Fruit fly (Drosophila melanogaster): Measurements from ENCODE around the gene alphaCOP.

alphaCOP gene

dm6 chr3L:1670008-1670407 lies 25.0 kb upstream of the alphaCOP start, which contains the start of gene RabX5:
Gene RabX5, minus strand, starts transcription at chr3L:1670108.
- TF ChIP-seq psq (optimal IDR thresholded peaks at IDR 0.05) = no peak
- no peak for TF ChIP-seq EcR (GFP tag; optimal IDR thresholded peaks at IDR 0.05)
- TF ChIP-seq CG8478 (optimal IDR thresholded peaks at IDR 0.05) = no peak
- TF ChIP-seq pan (optimal IDR thresholded peaks at IDR 0.05) = no peak
- TF ChIP-seq Dll (optimal IDR thresholded peaks at IDR 0.05) = no peak
- TF ChIP-seq usp (GFP tag; optimal IDR thresholded peaks at IDR 0.05) = no peak

dm6 chr3L:1668504-1668903 lies 23.5 kb upstream of the alphaCOP start, which contains the start of gene RpL23A:
Gene RpL23A, minus strand, starts transcription at chr3L:1668654.
- TF ChIP-seq usp (GFP tag; optimal IDR thresholded peaks at IDR 0.05) = no peak
- no peak for TF ChIP-seq EcR (GFP tag; optimal IDR thresholded peaks at IDR 0.05)
- TF ChIP-seq Dll (optimal IDR thresholded peaks at IDR 0.05) = no peak
- no peak for TF ChIP-seq psq (optimal IDR thresholded peaks at IDR 0.05)
- TF ChIP-seq CG8478 (optimal IDR thresholded peaks at IDR 0.05) = no peak
- TF ChIP-seq pan (optimal IDR thresholded peaks at IDR 0.05) = no peak

- TF ChIP-seq EcR (GFP tag; optimal IDR thresholded peaks at IDR 0.05) (no peak), CG8478 (optimal IDR thresholded peaks at IDR 0.05) (no peak), pan (optimal IDR thresholded peaks at IDR 0.05) (no peak), usp (GFP tag; optimal IDR thresholded peaks at IDR 0.05) (no peak), Dll (optimal IDR thresholded peaks at IDR 0.05) (no peak), psq (optimal IDR thresholded peaks at IDR 0.05) (no peak)
Observed at dm6 chr3L:1667423-1667822, 22.4 kb upstream of the alphaCOP start.

dm6 chr3L:1665544-1665943 lies 20.5 kb upstream of the alphaCOP start:
- TF ChIP-seq pan (optimal IDR thresholded peaks at IDR 0.05) (no peak), CG8478 (optimal IDR thresholded peaks at IDR 0.05) (no peak), usp (GFP tag; optimal IDR thresholded peaks at IDR 0.05) (no peak), EcR (GFP tag; optimal IDR thresholded peaks at IDR 0.05) (no peak), psq (optimal IDR thresholded peaks at IDR 0.05) (no peak), Dll (optimal IDR thresholded peaks at IDR 0.05) (no peak)

- no peak for TF ChIP-seq psq (optimal IDR thresholded peaks at IDR 0.05)
Observed at dm6 chr3L:1664876-1665275, 19.9 kb upstream of the alphaCOP start, which contains the start of the genes Srrm234 and CG7974. Gene Srrm234, minus strand, starts transcription at chr3L:1665064. Gene CG7974, plus strand, starts transcription at chr3L:1665138.

- TF ChIP-seq Dll (optimal IDR thresholded peaks at IDR 0.05) = no peak
- TF ChIP-seq pan (optimal IDR thresholded peaks at IDR 0.05) = no peak
- TF ChIP-seq usp (GFP tag; optimal IDR thresholded peaks at IDR 0.05) = no peak
- no peak for TF ChIP-seq CG8478 (optimal IDR thresholded peaks at IDR 0.05)
- TF ChIP-seq psq (optimal IDR thresholded peaks at IDR 0.05) = no peak
- no peak for TF ChIP-seq EcR (GFP tag; optimal IDR thresholded peaks at IDR 0.05)
Observed at dm6 chr3L:1664205-1664604, 19.2 kb upstream of the alphaCOP start.

- TF ChIP-seq pan (optimal IDR thresholded peaks at IDR 0.05) (no peak), EcR (GFP tag; optimal IDR thresholded peaks at IDR 0.05) (no peak), psq (optimal IDR thresholded peaks at IDR 0.05) (no peak), usp (GFP tag; optimal IDR thresholded peaks at IDR 0.05) (no peak), CG8478 (optimal IDR thresholded peaks at IDR 0.05) (no peak), Dll (optimal IDR thresholded peaks at IDR 0.05) (no peak)
Observed at dm6 chr3L:1663531-1663930, 18.5 kb upstream of the alphaCOP start.

- TF ChIP-seq EcR (GFP tag; optimal IDR thresholded peaks at IDR 0.05) (no peak), usp (GFP tag; optimal IDR thresholded peaks at IDR 0.05) (no peak), Dll (optimal IDR thresholded peaks at IDR 0.05) (no peak), psq (optimal IDR thresholded peaks at IDR 0.05) (no peak), CG8478 (optimal IDR thresholded peaks at IDR 0.05) (no peak), pan (optimal IDR thresholded peaks at IDR 0.05) (no peak)
Observed at dm6 chr3L:1661738-1662370, 16.9 kb upstream of the alphaCOP start.

- no peak for TF ChIP-seq Dll (optimal IDR thresholded peaks at IDR 0.05)
- TF ChIP-seq CG8478 (optimal IDR thresholded peaks at IDR 0.05) = no peak
- no peak for TF ChIP-seq pan (optimal IDR thresholded peaks at IDR 0.05)
- no peak for TF ChIP-seq psq (optimal IDR thresholded peaks at IDR 0.05)
- no peak for TF ChIP-seq EcR (GFP tag; optimal IDR thresholded peaks at IDR 0.05)
- TF ChIP-seq usp (GFP tag; optimal IDR thresholded peaks at IDR 0.05) = no peak
Observed at dm6 chr3L:1653752-1654151, 8.8 kb upstream of the alphaCOP start.

dm6 chr3L:1652700-1653200 lies 7.8 kb upstream of the alphaCOP start, which contains the start of the genes CG7970 and Vta1:
Gene CG7970, plus strand, starts transcription at chr3L:1652750.
Gene Vta1, minus strand, starts transcription at chr3L:1652900.
- TF ChIP-seq EcR (GFP tag; optimal IDR thresholded peaks at IDR 0.05) (no peak), psq (optimal IDR thresholded peaks at IDR 0.05) (no peak), usp (GFP tag; optimal IDR thresholded peaks at IDR 0.05) (no peak), pan (optimal IDR thresholded peaks at IDR 0.05) (no peak), Dll (optimal IDR thresholded peaks at IDR 0.05) (no peak), CG8478 (optimal IDR thresholded peaks at IDR 0.05) (no peak)

dm6 chr3L:1649363-1649762 lies 4.4 kb upstream of the alphaCOP start:
- TF ChIP-seq CG8478 (optimal IDR thresholded peaks at IDR 0.05) = no peak

- TF ChIP-seq psq (optimal IDR thresholded peaks at IDR 0.05) (no peak), pan (optimal IDR thresholded peaks at IDR 0.05) (no peak), EcR (GFP tag; optimal IDR thresholded peaks at IDR 0.05) (no peak), Dll (optimal IDR thresholded peaks at IDR 0.05) (no peak), CG8478 (optimal IDR thresholded peaks at IDR 0.05) (no peak), usp (GFP tag; optimal IDR thresholded peaks at IDR 0.05) (no peak)
Observed at dm6 chr3L:1648690-1649355, 3.8 kb upstream of the alphaCOP start, which contains the start of gene CG13920. Gene CG13920, plus strand, starts transcription at chr3L:1648944.
